Worm (Caenorhabditis elegans): ENCODE data around the gene F41C6.6.

F41C6.6 gene

ce11 chrX:6893074-6893473, 11.4 kb upstream of the F41C6.6 start:
- TF ChIP-seq ztf-16 (tag; optimal IDR thresholded peaks at IDR 0.05) (no peak), sox-2 (GFP tag; IDR thresholded peaks at IDR 0.05) (no peak), unc-3 (GFP tag; conservative IDR thresholded peaks at IDR 0.05) (no peak), unc-3 (tag; optimal IDR thresholded peaks at IDR 0.05) (no peak), ceh-14 (tag; optimal IDR thresholded peaks at IDR 0.05) (no peak), ceh-9 (tag; optimal IDR thresholded peaks at IDR 0.05) (no peak), nhr-232 (tag; optimal IDR thresholded peaks at IDR 0.05) (no peak), unc-42 (tag; optimal IDR thresholded peaks at IDR 0.05) (peak; percentile 49), dve-1 (tag; optimal IDR thresholded peaks at IDR 0.05) (no peak), ttx-3 (tag; optimal IDR thresholded peaks at IDR 0.05) (no peak), ceh-31 (tag; optimal IDR thresholded peaks at IDR 0.05) (peak; percentile 40), ceh-48 (tag; optimal IDR thresholded peaks at IDR 0.05) (no peak), F13H6.1 (tag; optimal IDR thresholded peaks at IDR 0.05) (no peak), tbx-2 (tag; optimal IDR thresholded peaks at IDR 0.05) (no peak), fax-1 (tag; optimal IDR thresholded peaks at IDR 0.05) (no peak), hlh-30 (tag; optimal IDR thresholded peaks at IDR 0.05; ENCODE audit: insufficient read depth) (no peak), K09A11.1 (tag; optimal IDR thresholded peaks at IDR 0.05; ENCODE audit: insufficient read depth) (no peak)

DNA sequence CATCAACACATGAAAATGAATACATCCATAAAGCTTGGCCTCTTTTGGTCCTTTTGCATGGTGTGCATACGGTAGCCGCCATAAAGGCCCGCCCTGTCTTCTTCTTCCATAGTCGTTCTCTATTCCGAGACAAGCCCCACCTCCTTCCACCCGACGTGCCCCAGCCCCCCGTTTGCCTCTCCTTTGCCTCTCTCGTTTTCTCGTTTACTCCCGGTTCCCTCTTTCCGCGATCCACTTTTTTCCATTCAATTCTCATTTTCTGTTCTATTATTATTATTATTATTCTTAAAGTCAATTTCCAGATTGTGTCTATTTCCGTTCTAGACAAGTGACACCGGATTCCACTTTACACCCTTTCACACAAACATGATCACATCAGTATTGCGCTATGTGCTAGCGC, 7.7 kb upstream of the F41C6.6 start, which contains the start of gene unc-6:
unc-6 (plus strand) TSS at position 301 of the 400 bp plus-strand sequence.
- TF ChIP-seq ama-1 (optimal IDR thresholded peaks at IDR 0.05): no peak
- no peak for TF ChIP-seq nhr-232 (tag; optimal IDR thresholded peaks at IDR 0.05)
- no peak for TF ChIP-seq hlh-8 (tag; optimal IDR thresholded peaks at IDR 0.05)
- TF ChIP-seq gmeb-2 (tag; optimal IDR thresholded peaks at IDR 0.05): no peak
- TF ChIP-seq F13H6.1 (tag; optimal IDR thresholded peaks at IDR 0.05): no peak

ce11 chrX:6888208-6888607, 6.5 kb upstream of the F41C6.6 start:
- no peak for TF ChIP-seq sox-4 (tag; optimal IDR thresholded peaks at IDR 0.05)
- TF ChIP-seq ceh-31 (tag; optimal IDR thresholded peaks at IDR 0.05): no peak
- TF ChIP-seq nhr-11 (tag; optimal IDR thresholded peaks at IDR 0.05): no peak
- no peak for TF ChIP-seq npax-4 (tag; optimal IDR thresholded peaks at IDR 0.05)
- no peak for TF ChIP-seq unc-3 (GFP tag; conservative IDR thresholded peaks at IDR 0.05)
- TF ChIP-seq unc-3 (tag; optimal IDR thresholded peaks at IDR 0.05): no peak
- no peak for TF ChIP-seq dve-1 (tag; optimal IDR thresholded peaks at IDR 0.05)
- no peak for TF ChIP-seq pax-1 (tag; optimal IDR thresholded peaks at IDR 0.05)
- TF ChIP-seq fax-1 (tag; optimal IDR thresholded peaks at IDR 0.05): no peak

- no peak for TF ChIP-seq ceh-19 (GFP tag; optimal IDR thresholded peaks at IDR 0.05)
- TF ChIP-seq elt-2 (tag; optimal IDR thresholded peaks at IDR 0.05): peak; percentile 25
- TF ChIP-seq ceh-30 (tag; optimal IDR thresholded peaks at IDR 0.05): no peak
- TF ChIP-seq sdc-2 (tag; optimal IDR thresholded peaks at IDR 0.05): no peak
- no peak for TF ChIP-seq fkh-10 (GFP tag; optimal IDR thresholded peaks at IDR 0.05)
- TF ChIP-seq zip-5 (tag; optimal IDR thresholded peaks at IDR 0.05): no peak
- no peak for TF ChIP-seq unc-42 (tag; optimal IDR thresholded peaks at IDR 0.05)
Measured at ce11 chrX:6885227-6885853, 3.6 kb upstream of the F41C6.6 start, which contains the start of gene F41C6.7. Gene F41C6.7, minus strand, starts transcription at chrX:6885277.

DNA sequence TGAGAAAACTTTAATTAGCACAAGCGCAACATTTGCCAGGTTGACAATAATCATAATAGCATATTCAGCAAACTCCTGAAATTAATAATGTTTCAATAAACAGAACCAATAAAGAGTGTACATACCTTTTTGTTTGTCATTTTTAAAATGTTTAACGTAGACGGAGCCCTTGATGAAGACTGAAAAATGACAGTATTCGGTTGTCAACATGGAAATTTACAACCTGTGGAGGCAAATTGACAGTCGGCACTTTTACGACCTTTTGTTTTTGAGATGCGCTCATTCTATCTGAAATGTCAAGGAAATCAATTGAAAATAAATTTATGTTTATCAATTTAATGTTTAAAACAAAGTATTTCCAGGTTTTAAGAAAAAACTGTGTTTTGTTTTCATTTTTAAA, 2.7 kb upstream of the F41C6.6 start:
- no peak for TF ChIP-seq dve-1 (tag; optimal IDR thresholded peaks at IDR 0.05)
- TF ChIP-seq sox-2 (GFP tag; IDR thresholded peaks at IDR 0.05): no peak
- no peak for TF ChIP-seq fax-1 (tag; optimal IDR thresholded peaks at IDR 0.05)
- TF ChIP-seq pha-4 (tag; optimal IDR thresholded peaks at IDR 0.05): no peak
- TF ChIP-seq C08G9.2 (tag; optimal IDR thresholded peaks at IDR 0.05): no peak

DNA sequence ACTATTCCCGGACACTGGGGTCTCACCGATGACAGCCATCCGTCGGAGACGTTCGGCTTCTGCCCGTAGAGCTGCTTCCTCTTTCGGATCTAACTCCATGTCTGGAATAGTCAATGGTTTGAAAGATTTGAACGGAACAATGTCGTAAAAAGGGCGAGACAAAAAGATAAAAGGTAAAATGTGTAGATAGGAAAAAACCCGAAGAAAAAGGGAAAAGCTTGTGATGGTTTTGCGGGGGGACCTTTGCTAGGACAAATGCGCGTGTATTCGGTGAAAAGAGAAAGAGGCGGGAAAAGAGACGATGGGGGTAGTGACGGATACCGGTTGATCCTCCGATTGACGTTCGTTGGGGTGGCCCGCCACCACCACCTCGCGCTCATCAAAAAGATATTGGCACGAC, 4.3 kb downstream of the F41C6.6 start, which contains the start of gene col-173:
col-173 (minus strand) TSS at position 101 of the 400 bp plus-strand sequence.
- TF ChIP-seq nhr-11 (tag; optimal IDR thresholded peaks at IDR 0.05) (no peak), madf-2 (tag; optimal IDR thresholded peaks at IDR 0.05) (no peak), gmeb-2 (tag; optimal IDR thresholded peaks at IDR 0.05) (no peak), ceh-2 (tag; optimal IDR thresholded peaks at IDR 0.05) (no peak)
